Worm (Caenorhabditis elegans) whole organism, midembryonic: ENCODE data around the gene mppb-1.

Experiments
- T22C8.4 ChIP-seq: fragments of 200-800 bp; sonication (Bioruptor generic); IDR thresholded peaks from 2 replicates; pipeline ENCODE4 v1.3.6; 2022; ENCODE audit warnings: missing genetic modification characterization, missing compliant biosample characterization
- cog-1 ChIP-seq: sonication (generic microtip); optimal IDR thresholded peaks from 2 replicates; lab custom pipeline; 2016; ENCODE audit warnings: missing genetic modification characterization, missing compliant biosample characterization
- flt-1 ChIP-seq: fragments of 200-800 bp; sonication (Bioruptor generic); IDR thresholded peaks from 2 replicates; pipeline ENCODE4 v1.3.6; 2022; ENCODE audit warnings: missing genetic modification characterization, missing compliant biosample characterization
- klf-2 ChIP-seq: fragments of 200-800 bp; sonication (Bioruptor generic); conservative IDR thresholded peaks from 2 replicates; pipeline ENCODE4 v1.3.6; 2022; ENCODE audit warnings: missing genetic modification reagents, missing genetic modification characterization, missing compliant biosample characterization
- med-1 ChIP-seq: sonication (generic microtip); optimal IDR thresholded peaks from 2 replicates; lab custom pipeline; 2017; ENCODE audit warnings: missing genetic modification characterization, mild to moderate bottlenecking, missing compliant biosample characterization, antibody characterized with exemption, missing genetic modification reagents; ENCODE audit not compliant: insufficient read depth
- ref-1 ChIP-seq: fragments of 200-800 bp; sonication (Bioruptor generic); conservative IDR thresholded peaks from 2 replicates; pipeline ENCODE4 v1.3.6; 2022; ENCODE audit warnings: missing genetic modification reagents, missing genetic modification characterization, missing compliant biosample characterization
- tab-1 ChIP-seq: fragments of 200-800 bp; sonication (Bioruptor generic); IDR thresholded peaks from 2 replicates; pipeline ENCODE4 v1.3.6; 2022; ENCODE audit warnings: missing genetic modification characterization, missing compliant biosample characterization
- ztf-23 ChIP-seq: fragments of 200-800 bp; sonication (Bioruptor generic); IDR thresholded peaks from 2 replicates; pipeline ENCODE4 v1.3.6; 2022; ENCODE audit warnings: missing genetic modification reagents, missing genetic modification characterization, missing compliant biosample characterization
- ztf-29 ChIP-seq: fragments of 200-800 bp; sonication (Bioruptor generic); IDR thresholded peaks from 2 replicates; pipeline ENCODE4 v1.3.6; 2022; ENCODE audit warnings: missing genetic modification reagents, missing genetic modification characterization, missing compliant biosample characterization

DNA sequence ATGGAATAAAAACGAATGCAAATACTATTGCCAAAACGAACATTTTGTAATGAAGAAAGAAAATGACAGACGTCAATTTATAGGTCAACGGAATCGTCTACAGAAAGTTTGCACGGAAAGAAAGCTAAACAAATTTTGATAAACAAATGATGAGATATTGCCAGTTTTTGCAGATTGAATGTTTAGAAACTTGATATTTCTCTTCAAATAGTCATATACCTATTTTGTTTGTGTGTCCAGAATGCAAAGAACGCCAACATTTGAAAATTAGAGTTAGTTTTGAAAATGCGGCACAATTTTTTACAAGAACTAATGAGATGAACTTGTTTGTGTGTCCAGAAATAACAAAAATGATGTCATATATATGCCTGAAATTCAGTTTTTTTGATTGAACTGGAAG lies 29.2 kb upstream of the mppb-1 start, which contains the start of gene Y73F4A.1:
- TF ChIP-seq tab-1 (GFP tag; lab: Robert Waterston, UW) (no peak), T22C8.4 (no peak), klf-2 (GFP tag; lab: Robert Waterston, UW) (no peak), ref-1 (GFP tag; lab: Robert Waterston, UW) (no peak), cog-1 (no peak), flt-1 (GFP tag; lab: Robert Waterston, UW) (no peak), ztf-23 (GFP tag; lab: Robert Waterston, UW) (no peak), ztf-29 (GFP tag; lab: Robert Waterston, UW) (no peak), med-1 (no peak)
